Worm (Caenorhabditis elegans): ENCODE data around the gene str-55.

The str-55 gene

DNA sequence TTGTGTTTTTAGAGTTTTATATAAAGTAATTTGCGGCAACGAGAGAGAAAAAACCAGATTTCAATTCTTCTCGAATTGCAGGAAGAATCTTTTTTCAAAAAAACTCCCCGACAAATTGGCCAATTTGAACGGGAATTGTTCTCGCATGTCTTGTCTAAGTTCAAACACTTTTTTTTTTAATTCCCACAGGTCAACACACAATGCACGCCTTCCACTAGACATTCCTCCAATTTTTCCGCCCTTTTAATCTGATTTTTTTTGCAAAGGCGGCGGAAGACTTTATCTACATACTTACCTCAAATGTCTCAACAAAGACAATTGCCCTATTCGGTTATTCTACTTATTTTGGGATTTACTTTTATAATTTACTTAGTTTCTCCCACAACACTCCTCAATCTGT lies 9.3 kb downstream of the str-55 start, which contains the start of gene F26D2.3:
F26D2.3 (plus strand) TSS at position 301 of the 400 bp plus-strand sequence.
- TF ChIP-seq hlh-8 (tag; optimal IDR thresholded peaks at IDR 0.05) (no peak), pros-1 (tag; optimal IDR thresholded peaks at IDR 0.05) (no peak), ceh-31 (tag; optimal IDR thresholded peaks at IDR 0.05) (no peak), fkh-6 (tag; optimal IDR thresholded peaks at IDR 0.05) (no peak), pax-1 (tag; optimal IDR thresholded peaks at IDR 0.05) (no peak), ceh-30 (tag; optimal IDR thresholded peaks at IDR 0.05) (no peak), ceh-14 (tag; optimal IDR thresholded peaks at IDR 0.05) (no peak), syd-9 (tag; optimal IDR thresholded peaks at IDR 0.05) (no peak), unc-42 (tag; optimal IDR thresholded peaks at IDR 0.05) (no peak), ets-4 (tag; optimal IDR thresholded peaks at IDR 0.05) (no peak), madf-2 (tag; optimal IDR thresholded peaks at IDR 0.05) (no peak)

DNA sequence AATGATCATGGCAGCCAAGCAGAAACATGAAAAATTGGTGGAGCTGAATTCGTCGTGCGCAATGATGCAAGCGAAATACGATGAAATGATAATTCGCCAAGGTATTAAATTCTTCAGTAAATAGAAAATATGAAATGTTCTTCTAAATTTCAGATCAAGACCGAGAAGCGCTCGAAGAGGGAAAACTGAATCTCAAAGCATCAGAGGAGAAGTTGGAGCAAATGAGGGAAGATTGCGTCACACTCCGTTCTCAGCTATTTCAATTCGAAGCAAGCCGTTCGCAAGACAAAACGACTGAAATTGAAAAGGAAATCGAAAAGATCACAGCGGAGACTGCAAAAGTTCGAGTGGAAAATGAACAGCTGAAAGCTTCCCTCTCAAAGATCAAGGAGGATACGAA lies 10.6 kb downstream of the str-55 start:
- TF ChIP-seq syd-9 (tag; optimal IDR thresholded peaks at IDR 0.05) (no peak), unc-3 (GFP tag; conservative IDR thresholded peaks at IDR 0.05) (no peak), unc-3 (tag; optimal IDR thresholded peaks at IDR 0.05) (no peak), madf-2 (tag; optimal IDR thresholded peaks at IDR 0.05) (no peak), eyg-1 (tag; optimal IDR thresholded peaks at IDR 0.05) (no peak)

DNA sequence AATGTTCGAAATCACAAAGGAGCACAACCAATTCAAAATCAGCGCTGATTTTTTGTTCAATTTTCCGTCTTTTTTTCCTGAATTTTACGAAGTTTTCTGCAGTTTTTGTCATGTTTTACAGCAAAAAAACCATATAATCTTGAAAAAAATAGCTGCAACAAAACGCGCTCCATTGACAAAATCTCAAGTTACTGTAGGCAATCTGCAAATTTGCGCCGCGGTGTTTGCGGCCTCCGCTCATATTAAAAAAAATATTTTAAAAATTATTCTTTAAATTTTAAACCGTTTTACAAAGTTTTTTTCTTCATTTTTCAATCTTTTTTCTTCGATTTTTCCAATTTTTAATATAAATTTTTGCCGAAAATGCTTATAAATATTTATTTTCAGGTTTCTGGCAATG lies 11.5 kb downstream of the str-55 start:
- no peak for TF ChIP-seq ceh-19 (GFP tag; optimal IDR thresholded peaks at IDR 0.05)

DNA sequence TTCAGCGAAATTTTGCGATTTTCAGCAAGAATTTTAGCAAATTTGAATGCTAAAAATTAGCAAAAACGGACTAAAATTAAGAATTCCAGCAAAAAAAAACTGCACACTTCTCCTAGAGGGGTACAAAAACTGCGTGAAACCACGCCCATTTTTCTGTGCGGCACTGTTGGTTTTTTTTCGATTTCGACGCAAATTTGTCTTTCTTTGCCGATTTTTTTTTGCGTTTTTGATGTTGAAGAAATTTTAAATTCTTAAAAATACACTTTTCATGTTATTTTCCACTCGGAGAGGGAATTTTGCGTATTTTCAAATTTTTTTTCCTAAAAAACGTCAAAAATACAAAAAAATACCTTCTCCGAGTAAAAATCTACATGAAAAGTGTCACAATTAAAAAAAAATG lies 12.9 kb downstream of the str-55 start, which contains the start of gene syp-1:
syp-1 (plus strand) TSS at position 301 of the 400 bp plus-strand sequence.
- no peak for TF ChIP-seq lim-6 (tag; optimal IDR thresholded peaks at IDR 0.05)
- TF ChIP-seq fkh-10 (GFP tag; optimal IDR thresholded peaks at IDR 0.05), result no peak
- TF ChIP-seq syd-9 (tag; optimal IDR thresholded peaks at IDR 0.05), result no peak
- TF ChIP-seq K09A11.1 (tag; optimal IDR thresholded peaks at IDR 0.05; ENCODE audit: insufficient read depth), result no peak
- TF ChIP-seq hlh-6 (tag; optimal IDR thresholded peaks at IDR 0.05), result no peak
- no peak for TF ChIP-seq elt-4 (tag; optimal IDR thresholded peaks at IDR 0.05)
- TF ChIP-seq madf-2 (tag; optimal IDR thresholded peaks at IDR 0.05), result no peak
- TF ChIP-seq ceh-9 (tag; optimal IDR thresholded peaks at IDR 0.05), result no peak

DNA sequence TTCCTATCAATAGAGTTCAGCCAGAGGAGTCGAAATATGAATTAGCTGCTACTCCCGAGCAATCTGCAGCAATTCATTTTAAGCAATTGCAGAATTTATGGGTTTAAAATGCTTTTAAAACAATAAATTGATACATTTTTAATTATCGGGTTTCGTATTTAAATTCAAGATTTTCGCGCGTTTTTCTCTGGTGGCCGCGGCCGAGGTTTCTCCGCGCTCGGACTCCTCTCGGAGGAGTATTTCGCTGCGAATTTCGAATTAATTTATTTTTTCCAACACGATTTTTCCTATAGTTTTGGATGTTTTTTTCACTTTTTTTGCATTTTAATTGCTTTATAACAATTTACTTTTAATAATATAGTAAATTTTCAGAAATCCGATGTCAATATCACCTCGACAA lies 15.4 kb downstream of the str-55 start, which contains the start of gene F13A7.14:
F13A7.14 (plus strand) TSS at position 373 of the 400 bp plus-strand sequence.
- TF ChIP-seq lim-6 (tag; optimal IDR thresholded peaks at IDR 0.05) (peak; percentile 60), mec-3 (tag; optimal IDR thresholded peaks at IDR 0.05; ENCODE audit: borderline replicate concordance) (peak; percentile 72), ceh-9 (tag; optimal IDR thresholded peaks at IDR 0.05) (no peak), ceh-34 (tag; optimal IDR thresholded peaks at IDR 0.05) (peak; percentile 53), hlh-13 (GFP tag; optimal IDR thresholded peaks at IDR 0.05) (no peak), odd-2 (tag; optimal IDR thresholded peaks at IDR 0.05) (no peak), ceh-2 (tag; optimal IDR thresholded peaks at IDR 0.05) (peak; percentile 92), ahr-1 (tag; optimal IDR thresholded peaks at IDR 0.05) (no peak), unc-86 (tag; optimal IDR thresholded peaks at IDR 0.05) (no peak), npax-4 (tag; optimal IDR thresholded peaks at IDR 0.05) (no peak), fkh-10 (GFP tag; optimal IDR thresholded peaks at IDR 0.05) (no peak), ref-2 (tag; optimal IDR thresholded peaks at IDR 0.05) (peak; percentile 86), tbx-2 (tag; optimal IDR thresholded peaks at IDR 0.05) (peak; percentile 68), nhr-11 (tag; optimal IDR thresholded peaks at IDR 0.05) (no peak), nfya-1 (tag; optimal IDR thresholded peaks at IDR 0.05) (peak; percentile 31), Y22D7AL.16 (tag; optimal IDR thresholded peaks at IDR 0.05) (no peak), rnt-1 (tag; optimal IDR thresholded peaks at IDR 0.05) (peak; percentile 77), ceh-22 (tag; optimal IDR thresholded peaks at IDR 0.05) (no peak), ztf-16 (tag; optimal IDR thresholded peaks at IDR 0.05) (no peak), elt-4 (tag; optimal IDR thresholded peaks at IDR 0.05) (no peak), tbx-7 (tag; optimal IDR thresholded peaks at IDR 0.05) (peak; percentile 88), unc-42 (tag; optimal IDR thresholded peaks at IDR 0.05) (peak; percentile 56), ceh-14 (tag; optimal IDR thresholded peaks at IDR 0.05) (peak; percentile 80), F13H6.1 (tag; optimal IDR thresholded peaks at IDR 0.05) (peak; percentile 57), unc-55 (GFP tag; optimal IDR thresholded peaks at IDR 0.05) (no peak), pqm-1 (tag; optimal IDR thresholded peaks at IDR 0.05) (no peak), hlh-8 (tag; optimal IDR thresholded peaks at IDR 0.05) (peak; percentile 64), unc-3 (GFP tag; conservative IDR thresholded peaks at IDR 0.05) (no peak), unc-3 (tag; optimal IDR thresholded peaks at IDR 0.05) (no peak), hlh-30 (tag; optimal IDR thresholded peaks at IDR 0.05; ENCODE audit: insufficient read depth) (no peak), ceh-19 (GFP tag; optimal IDR thresholded peaks at IDR 0.05) (no peak), ceh-30 (tag; optimal IDR thresholded peaks at IDR 0.05) (no peak), zip-5 (tag; optimal IDR thresholded peaks at IDR 0.05) (peak; percentile 82), che-1 (tag; optimal IDR thresholded peaks at IDR 0.05) (no peak)

All from whole organism, late embryonic.